Worm (Caenorhabditis elegans) whole organism, L2 larva: ENCODE data around the gene F15B9.6.

Source experiments
- C34F6.9 ChIP-seq: fragments of 150-350 bp; optimal IDR thresholded peaks from 2 replicates; lab custom pipeline; 2014; ENCODE audit warnings: missing biosample characterization, missing genetic modification characterization
- F13H6.1 ChIP-seq: sonication (generic microtip); optimal IDR thresholded peaks from 2 replicates; lab custom pipeline; 2016; ENCODE audit warnings: missing genetic modification characterization, missing compliant biosample characterization
- Y55F3AM.14 ChIP-seq: fragments of 200-800 bp; sonication (Bioruptor generic); optimal IDR thresholded peaks from 2 replicates; lab custom pipeline; 2018; ENCODE audit warnings: mild to moderate bottlenecking, missing genetic modification characterization, missing compliant biosample characterization
- ama-1 ChIP-seq: fragments of 150-350 bp; optimal IDR thresholded peaks from 2 replicates; lab custom pipeline; 2018; ENCODE audit warnings: inconsistent platforms
- blmp-1 ChIP-seq: sonication (generic microtip); optimal IDR thresholded peaks from 2 replicates; lab custom pipeline; 2017; ENCODE audit warnings: missing genetic modification characterization, mild to moderate bottlenecking, missing compliant biosample characterization, antibody characterized with exemption, moderate library complexity; ENCODE audit not compliant: insufficient read depth
- ceh-16 ChIP-seq: fragments of 150-350 bp; optimal IDR thresholded peaks from 2 replicates; lab custom pipeline; 2014; ENCODE audit warnings: missing biosample characterization, missing genetic modification characterization
- crh-2 ChIP-seq: sonication (generic microtip); optimal IDR thresholded peaks from 2 replicates; lab custom pipeline; 2017; ENCODE audit warnings: missing biosample characterization, missing genetic modification characterization
- elt-1 ChIP-seq: fragments of 150-350 bp; optimal IDR thresholded peaks from 2 replicates; lab custom pipeline; 2014; ENCODE audit warnings: missing biosample characterization, missing genetic modification characterization
- elt-3 ChIP-seq: sonication (generic microtip); optimal IDR thresholded peaks from 2 replicates; lab custom pipeline; 2017; ENCODE audit warnings: missing biosample characterization, missing genetic modification characterization
- fos-1 ChIP-seq: fragments of 150-350 bp; optimal IDR thresholded peaks from 2 replicates; lab custom pipeline; 2014; ENCODE audit warnings: missing biosample characterization, missing genetic modification characterization
- lin-11 ChIP-seq: fragments of 150-350 bp; sonication (generic microtip); optimal IDR thresholded peaks from 2 replicates; lab custom pipeline; 2014; ENCODE audit warnings: missing biosample characterization, missing genetic modification characterization, inconsistent platforms, mixed read lengths
- lin-13 ChIP-seq: fragments of 150-350 bp; optimal IDR thresholded peaks from 2 replicates; lab custom pipeline; 2014; ENCODE audit warnings: missing biosample characterization, missing genetic modification reagents, missing genetic modification characterization
- lsy-2 ChIP-seq, 2 experiments: fragments of 150-350 bp in 1 of 2; sonication (generic microtip) in 1 of 2; optimal IDR thresholded peaks; 2 replicates each; lab custom pipeline; 2014 to 2017; ENCODE audit warnings: missing biosample characterization in 2 of 2, missing genetic modification characterization in 2 of 2
- mbf-1 ChIP-seq: sonication (generic microtip); optimal IDR thresholded peaks from 2 replicates; lab custom pipeline; 2017; ENCODE audit warnings: missing biosample characterization, missing genetic modification characterization
- mdl-1 ChIP-seq, 2 experiments: fragments of 150-350 bp in 1 of 2; sonication (generic microtip) in 1 of 2; optimal IDR thresholded peaks; 2 replicates each; lab custom pipeline; 2017; ENCODE audit warnings: missing biosample characterization in 2 of 2, missing genetic modification characterization in 2 of 2
- nhr-11 ChIP-seq: fragments of 150-350 bp; optimal IDR thresholded peaks from 2 replicates; lab custom pipeline; 2014; ENCODE audit warnings: missing biosample characterization, missing genetic modification characterization
- nhr-129 ChIP-seq: fragments of 150-350 bp; optimal IDR thresholded peaks from 2 replicates; lab custom pipeline; 2014; ENCODE audit warnings: missing biosample characterization, missing genetic modification characterization
- nhr-21 ChIP-seq: fragments of 150-350 bp; optimal IDR thresholded peaks from 2 replicates; lab custom pipeline; 2014; ENCODE audit warnings: missing biosample characterization, missing genetic modification characterization
- nhr-23 ChIP-seq: fragments of 150-350 bp; optimal IDR thresholded peaks from 2 replicates; lab custom pipeline; 2014; ENCODE audit warnings: missing biosample characterization, missing genetic modification reagents, missing genetic modification characterization
- nhr-237 ChIP-seq: fragments of 150-350 bp; optimal IDR thresholded peaks from 2 replicates; lab custom pipeline; 2014; ENCODE audit warnings: missing biosample characterization, missing genetic modification characterization
- nhr-25 ChIP-seq: fragments of 150-350 bp; sonication (generic microtip); optimal IDR thresholded peaks from 3 replicates; lab custom pipeline; 2014; ENCODE audit warnings: missing biosample characterization, missing genetic modification characterization
- nhr-6 ChIP-seq: fragments of 150-350 bp; optimal IDR thresholded peaks from 2 replicates; lab custom pipeline; 2014; ENCODE audit warnings: missing biosample characterization, missing genetic modification characterization
- nhr-77 ChIP-seq: fragments of 150-350 bp; optimal IDR thresholded peaks from 2 replicates; lab custom pipeline; 2014; ENCODE audit warnings: missing biosample characterization, missing genetic modification characterization
- sem-4 ChIP-seq: fragments of 150-350 bp; optimal IDR thresholded peaks from 2 replicates; lab custom pipeline; 2014; ENCODE audit warnings: missing biosample characterization, missing genetic modification reagents, missing genetic modification characterization
- skn-1 ChIP-seq: sonication (generic microtip); optimal IDR thresholded peaks from 2 replicates; lab custom pipeline; 2017; ENCODE audit warnings: missing biosample characterization, missing genetic modification characterization
- sma-3 ChIP-seq: sonication (generic microtip); optimal IDR thresholded peaks from 2 replicates; lab custom pipeline; 2016; ENCODE audit warnings: missing genetic modification reagents, missing genetic modification characterization, missing compliant biosample characterization
- snpc-4 ChIP-seq: fragments of 150-350 bp; optimal IDR thresholded peaks from 2 replicates; lab custom pipeline; 2014; ENCODE audit warnings: missing biosample characterization, missing genetic modification characterization
- unc-39 ChIP-seq: fragments of 150-350 bp; optimal IDR thresholded peaks from 2 replicates; lab custom pipeline; 2014; ENCODE audit warnings: missing biosample characterization, missing genetic modification characterization
- unc-62 ChIP-seq: fragments of 150-350 bp; optimal IDR thresholded peaks from 2 replicates; lab custom pipeline; 2014; ENCODE audit warnings: missing biosample characterization, missing genetic modification reagents, missing genetic modification characterization
- zag-1 ChIP-seq: fragments of 150-350 bp; optimal IDR thresholded peaks from 2 replicates; lab custom pipeline; 2014; ENCODE audit warnings: missing biosample characterization, missing genetic modification characterization
- ztf-4 ChIP-seq: fragments of 150-350 bp; optimal IDR thresholded peaks from 2 replicates; lab custom pipeline; 2014; ENCODE audit warnings: missing biosample characterization, missing genetic modification characterization

The F15B9.6 gene

DNA sequence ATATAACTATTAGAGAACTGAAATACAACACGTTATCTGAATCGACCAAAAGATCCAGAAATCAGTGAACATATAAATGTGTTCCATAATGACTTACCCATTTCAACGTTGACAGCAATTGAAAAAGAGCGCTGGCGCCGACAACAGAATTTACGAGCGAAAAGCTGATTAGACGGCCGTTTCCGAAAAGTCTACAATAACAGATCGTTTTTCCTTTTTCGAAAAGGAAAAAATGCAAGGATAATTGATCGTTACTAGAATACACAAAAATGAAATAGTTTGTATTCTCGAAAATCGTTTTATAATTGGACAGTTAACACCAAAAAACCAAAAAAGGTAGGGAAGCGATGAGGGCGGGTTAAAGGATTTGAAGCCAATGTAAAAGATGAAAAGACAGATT, 39.7 kb downstream of the F15B9.6 start, which contains the start of gene srr-1:
TSS of gene srr-1 (minus strand) at position 101 of the 400 bp plus-strand sequence.
- TF ChIP-seq ceh-16 (tag; lab: Kevin White, UChicago), result no peak
- no peak for TF ChIP-seq lin-11 (tag; lab: Kevin White, UChicago)
- no peak for TF ChIP-seq snpc-4 (tag; lab: Kevin White, UChicago)
- TF ChIP-seq C34F6.9 (tag; lab: Kevin White, UChicago), result no peak
- no peak for TF ChIP-seq lin-13 (GFP tag; lab: Kevin White, UChicago)
- TF ChIP-seq unc-62 (GFP tag; lab: Kevin White, UChicago), result no peak
- no peak for TF ChIP-seq F13H6.1
- TF ChIP-seq ama-1 (lab: Kevin White, UChicago), result no peak
- no peak for TF ChIP-seq nhr-25
- no peak for TF ChIP-seq nhr-77 (tag; lab: Kevin White, UChicago)
- no peak for TF ChIP-seq unc-39 (tag; lab: Kevin White, UChicago)
- TF ChIP-seq blmp-1 (tag; lab: Kevin White, UChicago), result no peak
- no peak for TF ChIP-seq nhr-11
- TF ChIP-seq nhr-23 (tag; lab: Kevin White, UChicago), result no peak

DNA sequence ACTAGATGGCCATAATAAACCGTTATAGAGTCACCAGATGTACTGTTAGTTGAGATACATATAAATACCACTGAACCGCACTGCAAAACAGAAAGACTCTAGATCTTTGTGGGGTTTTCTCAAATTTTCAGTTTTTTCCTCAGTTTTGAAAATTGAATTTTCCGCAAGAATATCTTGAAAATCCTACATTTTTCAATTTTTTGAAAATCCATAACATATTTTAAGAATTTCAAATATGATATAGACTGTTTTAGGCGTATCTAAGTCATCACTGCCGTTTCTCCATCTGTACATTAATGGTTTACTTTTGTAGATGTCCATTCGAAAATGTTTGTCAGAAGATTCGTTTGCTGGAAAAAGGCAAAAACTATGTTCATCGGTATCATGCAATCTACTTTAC, 47.9 kb downstream of the F15B9.6 start, which contains the start of gene F42E8.1:
TSS of gene F42E8.1 (plus strand) at position 301 of the 400 bp plus-strand sequence.
- no peak for TF ChIP-seq F13H6.1
- TF ChIP-seq mdl-1 (tag; optimal IDR thresholded peaks at IDR 0.05; lab: Kevin White, UChicago), result no peak
- no peak for TF ChIP-seq nhr-77 (tag; lab: Kevin White, UChicago)
- no peak for TF ChIP-seq sem-4 (tag; lab: Kevin White, UChicago)
- TF ChIP-seq elt-1 (tag; lab: Kevin White, UChicago), result no peak
- TF ChIP-seq, all 48 proteins: peak for 0

DNA sequence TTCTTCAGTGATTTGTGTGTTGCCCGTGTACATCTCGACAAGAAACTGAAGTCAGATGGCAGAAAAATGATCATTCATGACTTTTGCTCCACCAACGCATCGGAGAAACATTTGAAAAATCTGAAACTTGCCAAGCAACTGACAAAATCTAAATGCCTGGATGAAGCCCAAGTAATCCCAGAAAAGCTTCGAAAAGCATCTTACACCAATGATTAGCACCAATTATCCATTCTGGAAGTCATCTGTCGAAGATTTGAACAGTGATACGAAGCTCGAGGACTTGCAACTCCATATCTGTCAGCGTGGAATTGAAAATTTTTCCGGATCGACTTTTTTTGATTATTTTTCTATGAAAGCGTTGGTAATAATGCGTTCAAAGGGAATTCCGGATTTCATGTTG, 49.5 kb downstream of the F15B9.6 start:
- TF ChIP-seq skn-1 (tag; lab: Kevin White, UChicago) (no peak), nhr-77 (tag; lab: Kevin White, UChicago) (no peak), nhr-237 (tag; lab: Kevin White, UChicago) (no peak), lin-13 (GFP tag; lab: Kevin White, UChicago) (no peak), nhr-21 (tag; lab: Kevin White, UChicago) (no peak), crh-2 (no peak), zag-1 (no peak), lsy-2 (tag; optimal IDR thresholded peaks at IDR 0.05; lab: Kevin White, UChicago) (no peak), snpc-4 (tag; lab: Kevin White, UChicago) (no peak), elt-3 (tag; lab: Kevin White, UChicago) (no peak)

DNA sequence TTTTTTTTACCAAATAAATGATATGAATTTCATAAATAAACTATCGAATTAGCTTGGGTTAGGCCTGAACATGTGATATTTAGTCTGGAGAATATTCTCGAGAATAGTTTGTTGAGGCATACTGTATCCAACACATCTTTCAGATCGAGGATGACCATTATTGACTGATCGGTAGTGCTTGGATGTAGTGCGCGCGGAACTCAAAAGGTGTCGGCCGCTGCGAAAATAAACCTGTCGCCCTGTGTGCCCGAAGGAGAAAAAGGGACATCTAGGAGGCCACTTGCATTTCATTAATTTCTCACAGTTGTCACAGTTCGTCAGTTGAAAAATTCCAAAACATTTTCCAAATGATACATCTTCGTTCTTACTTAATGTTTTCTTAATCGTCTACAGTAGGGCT, 50.2 kb downstream of the F15B9.6 start:
- TF ChIP-seq nhr-6 (tag; lab: Kevin White, UChicago), result no peak
- no peak for TF ChIP-seq fos-1 (tag; lab: Kevin White, UChicago)
- TF ChIP-seq Y55F3AM.14, result no peak
- TF ChIP-seq lin-11 (tag; lab: Kevin White, UChicago), result no peak
- no peak for TF ChIP-seq skn-1 (tag; lab: Kevin White, UChicago)
- no peak for TF ChIP-seq blmp-1 (tag; lab: Kevin White, UChicago)
- no peak for TF ChIP-seq sma-3
- no peak for TF ChIP-seq ztf-4 (tag; lab: Kevin White, UChicago)
- TF ChIP-seq sem-4 (tag; lab: Kevin White, UChicago), result no peak
- no peak for TF ChIP-seq nhr-11
- no peak for TF ChIP-seq lin-13 (GFP tag; lab: Kevin White, UChicago)
- TF ChIP-seq ama-1 (lab: Kevin White, UChicago), result no peak
- TF ChIP-seq nhr-21 (tag; lab: Kevin White, UChicago), result no peak
- TF ChIP-seq nhr-25, result no peak
- no peak for TF ChIP-seq mbf-1 (tag; lab: Kevin White, UChicago)
- no peak for TF ChIP-seq ceh-16 (tag; lab: Kevin White, UChicago)
- no peak for TF ChIP-seq mdl-1 (tag; optimal IDR thresholded peaks at IDR 0.05; lab: Kevin White, UChicago)
- TF ChIP-seq nhr-129, result no peak
